Worm (Caenorhabditis elegans): ENCODE measurements around the gene Y39A1A.3.

Gene Y39A1A.3

DNA sequence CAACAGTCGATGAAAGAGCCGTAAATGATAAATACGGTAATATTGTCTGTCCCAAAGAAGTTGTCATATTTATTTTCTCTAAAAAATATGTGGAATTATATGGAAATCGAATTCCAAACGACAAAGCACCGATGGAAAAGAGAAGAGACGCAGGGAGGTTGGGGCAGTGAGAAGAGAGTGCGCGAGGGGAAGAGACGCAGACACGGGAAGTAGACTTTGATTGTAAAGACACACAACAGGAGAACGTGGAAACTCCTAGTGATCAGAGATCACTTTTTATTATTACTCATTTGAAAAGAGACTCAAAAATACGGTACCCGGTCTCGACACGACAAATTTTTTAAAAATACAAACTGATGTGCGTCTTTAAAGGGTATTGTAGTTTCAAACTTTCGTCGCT, 32.1 kb upstream of the Y39A1A.3 start (continued):
- TF ChIP-seq nhr-237 (tag; optimal IDR thresholded peaks at IDR 0.05) (no peak), vab-15 (tag; optimal IDR thresholded peaks at IDR 0.05) (no peak), lsy-2 (tag; optimal IDR thresholded peaks at IDR 0.05) (peak; percentile 45 to 59)

DNA sequence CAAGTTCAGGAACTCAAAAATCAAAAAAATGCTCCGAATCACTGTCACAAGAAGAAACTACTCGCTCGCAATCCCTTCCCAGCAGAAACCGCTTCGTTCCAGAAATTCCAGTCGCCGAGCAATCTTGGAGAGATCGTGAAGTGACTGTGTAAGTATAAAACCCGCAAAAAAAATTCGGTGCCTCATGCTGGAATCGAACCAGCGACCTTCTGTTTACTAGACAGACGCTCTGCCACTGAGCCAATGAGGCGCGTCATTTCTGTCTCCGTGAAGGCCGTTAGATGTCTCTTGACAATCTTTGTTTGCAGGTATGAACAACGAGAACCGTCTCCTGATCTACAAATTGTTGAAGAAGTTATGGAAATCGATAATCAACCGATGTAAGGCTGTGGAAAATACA, 28.3 kb upstream of the Y39A1A.3 start:
- no peak for TF ChIP-seq egl-13 (tag; optimal IDR thresholded peaks at IDR 0.05)
- no peak for TF ChIP-seq unc-30 (tag; optimal IDR thresholded peaks at IDR 0.05)
- no peak for TF ChIP-seq tlp-1 (tag; optimal IDR thresholded peaks at IDR 0.05)
- no peak for TF ChIP-seq pqm-1 (tag; optimal IDR thresholded peaks at IDR 0.05)
- TF ChIP-seq xbp-1 (tag; optimal IDR thresholded peaks at IDR 0.05), result peak; percentile 21
- TF ChIP-seq ceh-82 (tag; optimal IDR thresholded peaks at IDR 0.05), result no peak
- TF ChIP-seq nhr-11 (tag; optimal IDR thresholded peaks at IDR 0.05), result no peak
- peak; percentile 79 for TF ChIP-seq nhr-85 (tag)
- TF ChIP-seq snpc-4 (tag; optimal IDR thresholded peaks at IDR 0.05), result no peak
- TF ChIP-seq zip-4 (GFP tag; optimal IDR thresholded peaks at IDR 0.05), result no peak
- TF ChIP-seq nhr-28 (tag; optimal IDR thresholded peaks at IDR 0.05), result no peak
- TF ChIP-seq nhr-90 (tag; optimal IDR thresholded peaks at IDR 0.05; ENCODE audit: poor library complexity), result peak; percentile 49
- TF ChIP-seq isw-1 (GFP tag; IDR thresholded peaks at IDR 0.05), result no peak
- TF ChIP-seq ama-1 (optimal IDR thresholded peaks at IDR 0.05), result no peak
- no peak for TF ChIP-seq aha-1 (tag; optimal IDR thresholded peaks at IDR 0.05)
- TF ChIP-seq mef-2 (tag; optimal IDR thresholded peaks at IDR 0.05), result no peak
- TF ChIP-seq ztf-4 (tag; optimal IDR thresholded peaks at IDR 0.05), result no peak
- TF ChIP-seq nhr-20 (tag; optimal IDR thresholded peaks at IDR 0.05), result peak; percentile 2
- peak; percentile 23 for TF ChIP-seq unc-130 (tag; optimal IDR thresholded peaks at IDR 0.05)
- TF ChIP-seq sup-37 (GFP tag; optimal IDR thresholded peaks at IDR 0.05), result no peak
- TF ChIP-seq lsy-2 (tag; optimal IDR thresholded peaks at IDR 0.05), result peak; percentile 29 to 66
- no peak for TF ChIP-seq vab-15 (tag; optimal IDR thresholded peaks at IDR 0.05)
- no peak for TF ChIP-seq grh-1 (GFP tag; IDR thresholded peaks at IDR 0.05)
- TF ChIP-seq elt-2 (tag; optimal IDR thresholded peaks at IDR 0.05), result no peak
- peak; percentile 50 for TF ChIP-seq nhr-47 (tag; optimal IDR thresholded peaks at IDR 0.05)
- peak; percentile 1 to 39 for TF ChIP-seq efl-1 (optimal IDR thresholded peaks at IDR 0.05)
- peak; percentile 32 to 95 for TF ChIP-seq efl-1 (GFP tag; optimal IDR thresholded peaks at IDR 0.05 in 1 of 2)
- no peak for TF ChIP-seq nhr-77 (tag; optimal IDR thresholded peaks at IDR 0.05)
- TF ChIP-seq C04F5.9 (tag; optimal IDR thresholded peaks at IDR 0.05), result no peak
- no peak for TF ChIP-seq hlh-17 (GFP tag; optimal IDR thresholded peaks at IDR 0.05; ENCODE audit: borderline replicate concordance)
- no peak for TF ChIP-seq hpl-2 (GFP tag; optimal IDR thresholded peaks at IDR 0.05)
- TF ChIP-seq lir-3 (tag; optimal IDR thresholded peaks at IDR 0.05; ENCODE audit: poor library complexity), result peak; percentile 21
- TF ChIP-seq swsn-7 (tag; optimal IDR thresholded peaks at IDR 0.05), result peak; percentile 31
- no peak for TF ChIP-seq fkh-4 (tag; optimal IDR thresholded peaks at IDR 0.05; ENCODE audit: borderline replicate concordance)
- TF ChIP-seq lin-39 (tag; optimal IDR thresholded peaks at IDR 0.05), result no peak
- TF ChIP-seq C34B4.2 (tag; optimal IDR thresholded peaks at IDR 0.05), result no peak
- no peak for TF ChIP-seq unc-62 (GFP tag; optimal IDR thresholded peaks at IDR 0.05)
- no peak for TF ChIP-seq zag-1 (tag; optimal IDR thresholded peaks at IDR 0.05)
- TF ChIP-seq ceh-90 (tag; optimal IDR thresholded peaks at IDR 0.05), result no peak
- no peak for TF ChIP-seq ceh-88 (GFP tag; IDR thresholded peaks at IDR 0.05)
- no peak for TF ChIP-seq elt-3 (tag; optimal IDR thresholded peaks at IDR 0.05)
- no peak for TF ChIP-seq nhr-84 (tag; optimal IDR thresholded peaks at IDR 0.05)
- TF ChIP-seq pax-3 (tag; optimal IDR thresholded peaks at IDR 0.05), result no peak
- no peak for TF ChIP-seq unc-98 (GFP tag; IDR thresholded peaks at IDR 0.05)
- no peak for TF ChIP-seq mab-9 (GFP tag; IDR thresholded peaks at IDR 0.05)
- peak; percentile 26 to 42 (median 35) for TF ChIP-seq dpl-1 (GFP tag; optimal IDR thresholded peaks at IDR 0.05)
- no peak for TF ChIP-seq blmp-1 (tag; optimal IDR thresholded peaks at IDR 0.05)
- no peak for TF ChIP-seq sox-4 (tag; optimal IDR thresholded peaks at IDR 0.05)
- no peak for TF ChIP-seq lin-13 (GFP tag; optimal IDR thresholded peaks at IDR 0.05)
- TF ChIP-seq nhr-71 (tag; optimal IDR thresholded peaks at IDR 0.05), result peak; percentile 48
- TF ChIP-seq rnt-1 (tag; optimal IDR thresholded peaks at IDR 0.05), result peak; percentile 51
- peak; percentile 35 for TF ChIP-seq irx-1 (tag; optimal IDR thresholded peaks at IDR 0.05)

Data from whole organism, L1 larva.